Worm (Caenorhabditis elegans): ENCODE measurements around the gene rgef-1.

ce11 chrV:9509597-9509996 lies 51.9 kb downstream of the rgef-1 start:
- TF ChIP-seq nhr-12 (tag; optimal IDR thresholded peaks at IDR 0.05) = no peak
- TF ChIP-seq nhr-76 (tag; optimal IDR thresholded peaks at IDR 0.05) = no peak
- TF ChIP-seq mdl-1 (tag; optimal IDR thresholded peaks at IDR 0.05) = no peak
- no peak for TF ChIP-seq aly-2 (tag; optimal IDR thresholded peaks at IDR 0.05)
- no peak for TF ChIP-seq nhr-237 (tag; optimal IDR thresholded peaks at IDR 0.05)
- no peak for TF ChIP-seq tbx-2 (tag; optimal IDR thresholded peaks at IDR 0.05)
- TF ChIP-seq fos-1 (tag; optimal IDR thresholded peaks at IDR 0.05) = no peak
- no peak for TF ChIP-seq elt-2 (tag; optimal IDR thresholded peaks at IDR 0.05)
- TF ChIP-seq fkh-10 (GFP tag; optimal IDR thresholded peaks at IDR 0.05) = no peak
- TF ChIP-seq ZK546.5 (tag; optimal IDR thresholded peaks at IDR 0.05) = no peak
- TF ChIP-seq snpc-4 (tag; optimal IDR thresholded peaks at IDR 0.05) = no peak
- no peak for TF ChIP-seq unc-62 (GFP tag; optimal IDR thresholded peaks at IDR 0.05)
- TF ChIP-seq sea-2 (GFP tag; optimal IDR thresholded peaks at IDR 0.05) = no peak

Measured in whole organism, L3 larva.